Worm (Caenorhabditis elegans) whole organism, L3 larva: Measurements from ENCODE around the gene srg-69.

ENCODE experiments used
- R02D3.7 ChIP-seq: fragments of 150-350 bp; optimal IDR thresholded peaks from 2 replicates; lab custom pipeline; 2014; ENCODE audit warnings: missing biosample characterization, missing genetic modification characterization
- ZK546.5 ChIP-seq: sonication (generic microtip); optimal IDR thresholded peaks from 2 replicates; lab custom pipeline; 2017; ENCODE audit warnings: missing biosample characterization, missing genetic modification characterization
- aly-2 ChIP-seq: fragments of 150-350 bp; optimal IDR thresholded peaks from 2 replicates; lab custom pipeline; 2014; ENCODE audit warnings: missing biosample characterization, missing genetic modification characterization
- ama-1 ChIP-seq: fragments of 150-350 bp; optimal IDR thresholded peaks from 2 replicates; lab custom pipeline; 2018
- ceh-16 ChIP-seq: sonication (generic microtip); optimal IDR thresholded peaks from 2 replicates; lab custom pipeline; 2017; ENCODE audit warnings: missing biosample characterization, missing genetic modification characterization
- ceh-28 ChIP-seq: fragments of 150-350 bp; optimal IDR thresholded peaks from 2 replicates; lab custom pipeline; 2014; ENCODE audit warnings: missing biosample characterization, missing genetic modification reagents, missing genetic modification characterization
- ceh-82 ChIP-seq: fragments of 150-350 bp; optimal IDR thresholded peaks from 2 replicates; lab custom pipeline; 2014; ENCODE audit warnings: missing biosample characterization, missing genetic modification characterization
- ceh-9 ChIP-seq: sonication (generic microtip); optimal IDR thresholded peaks from 2 replicates; lab custom pipeline; 2018; ENCODE audit warnings: missing biosample characterization, missing genetic modification characterization
- daf-12 ChIP-seq: fragments of 150-350 bp; optimal IDR thresholded peaks from 2 replicates; lab custom pipeline; 2014; ENCODE audit warnings: missing biosample characterization, missing genetic modification reagents, missing genetic modification characterization
- egl-27 ChIP-seq: sonication (generic microtip); optimal IDR thresholded peaks from 4 replicates; lab custom pipeline; 2017; ENCODE audit warnings: missing biosample characterization, missing genetic modification reagents, missing genetic modification characterization
- egl-5 ChIP-seq: fragments of 150-350 bp; optimal IDR thresholded peaks from 2 replicates; lab custom pipeline; 2017; ENCODE audit warnings: missing biosample characterization, missing genetic modification reagents, missing genetic modification characterization, inconsistent platforms
- elt-1 ChIP-seq: fragments of 150-350 bp; optimal IDR thresholded peaks from 2 replicates; lab custom pipeline; 2014; ENCODE audit warnings: missing biosample characterization, missing genetic modification characterization
- elt-2 ChIP-seq: sonication (generic microtip); optimal IDR thresholded peaks from 2 replicates; lab custom pipeline; 2016; ENCODE audit warnings: missing genetic modification reagents, mild to moderate bottlenecking, missing genetic modification characterization, missing compliant biosample characterization
- elt-3 ChIP-seq, 3 experiments: fragments of 150-350 bp in 1 of 3; sonication (generic microtip) in 2 of 3; optimal IDR thresholded peaks; 2 replicates in 2 of 3; 4 replicates in 1 of 3; lab custom pipeline; 2014 to 2017; ENCODE audit warnings: missing biosample characterization in 3 of 3, missing genetic modification characterization in 3 of 3
- eor-1 ChIP-seq, 2 experiments: fragments of 150-350 bp; optimal IDR thresholded peaks; 2 replicates each; lab custom pipeline; 2014 to 2018; ENCODE audit warnings: missing biosample characterization in 2 of 2, missing genetic modification characterization in 2 of 2
- fkh-10 ChIP-seq: sonication (generic microtip); optimal IDR thresholded peaks from 2 replicates; lab custom pipeline; 2017; ENCODE audit warnings: missing biosample characterization, missing genetic modification reagents, missing genetic modification characterization
- fkh-2 ChIP-seq: fragments of 150-350 bp; optimal IDR thresholded peaks from 2 replicates; lab custom pipeline; 2014; ENCODE audit warnings: missing biosample characterization, missing genetic modification reagents, missing genetic modification characterization
- fos-1 ChIP-seq: fragments of 150-350 bp; optimal IDR thresholded peaks from 2 replicates; lab custom pipeline; 2014; ENCODE audit warnings: missing biosample characterization, missing genetic modification characterization
- hmg-11 ChIP-seq: sonication (generic microtip); optimal IDR thresholded peaks from 2 replicates; lab custom pipeline; 2016; ENCODE audit warnings: missing genetic modification characterization, missing compliant biosample characterization
- jun-1 ChIP-seq: fragments of 150-350 bp; optimal IDR thresholded peaks from 2 replicates; lab custom pipeline; 2014; ENCODE audit warnings: missing biosample characterization, missing genetic modification reagents, missing genetic modification characterization
- lin-15B ChIP-seq: fragments of 150-350 bp; optimal IDR thresholded peaks from 2 replicates; lab custom pipeline; 2014; ENCODE audit warnings: missing biosample characterization, missing genetic modification characterization
- lin-39 ChIP-seq: fragments of 150-350 bp; optimal IDR thresholded peaks from 2 replicates; lab custom pipeline; 2018; ENCODE audit warnings: missing biosample characterization, missing genetic modification reagents, missing genetic modification characterization
- lsy-12 ChIP-seq: sonication (generic microtip); optimal IDR thresholded peaks from 2 replicates; lab custom pipeline; 2016; ENCODE audit warnings: mild to moderate bottlenecking, missing genetic modification characterization, missing compliant biosample characterization
- mdl-1 ChIP-seq: fragments of 150-350 bp; optimal IDR thresholded peaks from 2 replicates; lab custom pipeline; 2014; ENCODE audit warnings: missing biosample characterization, missing genetic modification characterization
- mml-1 ChIP-seq: fragments of 150-350 bp; sonication (generic microtip); optimal IDR thresholded peaks from 3 replicates; lab custom pipeline; 2014; ENCODE audit warnings: missing biosample characterization, missing genetic modification characterization
- nfya-1 ChIP-seq: sonication (generic microtip); optimal IDR thresholded peaks from 2 replicates; lab custom pipeline; 2017; ENCODE audit warnings: missing genetic modification characterization, mild to moderate bottlenecking, missing compliant biosample characterization, antibody characterized with exemption, moderate library complexity; ENCODE audit not compliant: insufficient read depth
- nhr-11 ChIP-seq: fragments of 150-350 bp; optimal IDR thresholded peaks from 2 replicates; lab custom pipeline; 2014; ENCODE audit warnings: missing biosample characterization, missing genetic modification characterization
- nhr-12 ChIP-seq: fragments of 150-350 bp; optimal IDR thresholded peaks from 2 replicates; lab custom pipeline; 2014; ENCODE audit warnings: missing biosample characterization, missing genetic modification characterization
- nhr-23 ChIP-seq: fragments of 150-350 bp; optimal IDR thresholded peaks from 2 replicates; lab custom pipeline; 2014; ENCODE audit warnings: missing biosample characterization, missing genetic modification reagents, missing genetic modification characterization
- nhr-237 ChIP-seq: fragments of 150-350 bp; optimal IDR thresholded peaks from 2 replicates; lab custom pipeline; 2014; ENCODE audit warnings: missing biosample characterization, missing genetic modification characterization
- nhr-25 ChIP-seq: sonication (generic microtip); optimal IDR thresholded peaks from 2 replicates; lab custom pipeline; 2017; ENCODE audit warnings: missing biosample characterization, missing genetic modification characterization
- nhr-28 ChIP-seq: fragments of 150-350 bp; optimal IDR thresholded peaks from 2 replicates; lab custom pipeline; 2014; ENCODE audit warnings: missing biosample characterization, missing genetic modification characterization
- nhr-43 ChIP-seq: sonication (generic microtip); optimal IDR thresholded peaks from 2 replicates; lab custom pipeline; 2016; ENCODE audit warnings: mild to moderate bottlenecking, missing genetic modification characterization, missing compliant biosample characterization; ENCODE audit not compliant: poor library complexity, severe bottlenecking
- nhr-67 ChIP-seq: fragments of 150-350 bp; optimal IDR thresholded peaks from 2 replicates; lab custom pipeline; 2014; ENCODE audit warnings: missing biosample characterization, missing genetic modification characterization
- nhr-76 ChIP-seq: fragments of 150-350 bp; sonication (generic microtip); optimal IDR thresholded peaks from 5 replicates; lab custom pipeline; 2014; ENCODE audit warnings: missing biosample characterization, missing genetic modification characterization
- nhr-77 ChIP-seq: fragments of 150-350 bp; optimal IDR thresholded peaks from 2 replicates; lab custom pipeline; 2014; ENCODE audit warnings: missing biosample characterization, missing genetic modification characterization
- pha-4 ChIP-seq: fragments of 150-350 bp; optimal IDR thresholded peaks from 2 replicates; lab custom pipeline; 2014; ENCODE audit warnings: missing biosample characterization, missing genetic modification reagents, missing genetic modification characterization
- pqm-1 ChIP-seq: fragments of 150-350 bp; optimal IDR thresholded peaks from 2 replicates; lab custom pipeline; 2017; ENCODE audit warnings: missing biosample characterization, missing genetic modification characterization, inconsistent platforms
- sea-2 ChIP-seq: fragments of 150-350 bp; sonication (generic microtip); optimal IDR thresholded peaks from 4 replicates; lab custom pipeline; 2014; ENCODE audit warnings: missing biosample characterization, missing genetic modification reagents, missing genetic modification characterization
- skn-1 ChIP-seq: fragments of 150-350 bp; optimal IDR thresholded peaks from 2 replicates; lab custom pipeline; 2014; ENCODE audit warnings: missing biosample characterization, missing genetic modification characterization
- snpc-4 ChIP-seq: fragments of 150-350 bp; optimal IDR thresholded peaks from 2 replicates; lab custom pipeline; 2014; ENCODE audit warnings: missing biosample characterization, missing genetic modification characterization
- tbx-2 ChIP-seq: sonication (generic microtip); optimal IDR thresholded peaks from 2 replicates; lab custom pipeline; 2016; ENCODE audit warnings: mild to moderate bottlenecking, missing genetic modification characterization, missing compliant biosample characterization
- unc-39 ChIP-seq: sonication (generic microtip); optimal IDR thresholded peaks from 4 replicates; lab custom pipeline; 2017; ENCODE audit warnings: missing biosample characterization, missing genetic modification characterization
- unc-62 ChIP-seq: fragments of 150-350 bp; sonication (generic microtip); optimal IDR thresholded peaks from 4 replicates; lab custom pipeline; 2014; ENCODE audit warnings: missing biosample characterization, missing genetic modification reagents, missing genetic modification characterization
- zag-1 ChIP-seq: fragments of 150-350 bp; optimal IDR thresholded peaks from 2 replicates; lab custom pipeline; 2014; ENCODE audit warnings: missing biosample characterization, missing genetic modification characterization
- ztf-11 ChIP-seq: fragments of 150-350 bp; optimal IDR thresholded peaks from 2 replicates; lab custom pipeline; 2014; ENCODE audit warnings: missing biosample characterization, missing genetic modification characterization
- ztf-4 ChIP-seq: fragments of 150-350 bp; optimal IDR thresholded peaks from 2 replicates; lab custom pipeline; 2014; ENCODE audit warnings: missing biosample characterization, missing genetic modification characterization

srg-69 gene

ce11 chrII:5321718-5322286 lies 33.7 kb upstream of the srg-69 start:
- TF ChIP-seq nhr-28 (tag; lab: Kevin White, UChicago) (no peak), nhr-23 (peak; percentile 77), fos-1 (peak; percentile 8), nfya-1 (tag; lab: Kevin White, UChicago) (peak; percentile 21), ceh-16 (tag; lab: Kevin White, UChicago) (no peak), fkh-2 (tag; lab: Kevin White, UChicago) (no peak), ceh-28 (tag; lab: Kevin White, UChicago) (peak; percentile 45), unc-62 (GFP tag; lab: Kevin White, UChicago) (no peak), aly-2 (tag; lab: Kevin White, UChicago) (no peak), ztf-4 (no peak), unc-39 (tag; lab: Kevin White, UChicago) (no peak), skn-1 (tag; lab: Kevin White, UChicago) (no peak), eor-1 (tag; optimal IDR thresholded peaks at IDR 0.05; lab: Kevin White, UChicago) (no peak), fkh-10 (GFP tag; lab: Kevin White, UChicago) (no peak), sea-2 (GFP tag; lab: Kevin White, UChicago) (no peak), mml-1 (tag; lab: Kevin White, UChicago) (no peak), ZK546.5 (tag; lab: Kevin White, UChicago) (no peak), daf-12 (tag; lab: Kevin White, UChicago) (no peak), nhr-12 (no peak), ama-1 (lab: Kevin White, UChicago) (no peak), pqm-1 (tag; lab: Kevin White, UChicago) (peak; percentile 25), hmg-11 (tag; lab: Kevin White, UChicago) (no peak), lin-39 (no peak), elt-3 (tag; optimal IDR thresholded peaks at IDR 0.05; lab: Kevin White, UChicago) (peak in 2 of 3 experiments; percentile 46 to 94), nhr-77 (no peak), nhr-25 (tag; lab: Kevin White, UChicago) (peak; percentile 79), nhr-43 (peak; percentile 89), nhr-67 (tag; lab: Kevin White, UChicago) (no peak), R02D3.7 (tag; lab: Kevin White, UChicago) (peak; percentile 6), snpc-4 (tag; lab: Kevin White, UChicago) (no peak), nhr-11 (tag; lab: Kevin White, UChicago) (no peak), nhr-237 (tag; lab: Kevin White, UChicago) (no peak), ceh-9 (tag; lab: Kevin White, UChicago) (no peak), egl-5 (tag; lab: Kevin White, UChicago) (no peak), zag-1 (tag; lab: Kevin White, UChicago) (no peak), ztf-11 (tag; lab: Kevin White, UChicago) (no peak), mdl-1 (tag; lab: Kevin White, UChicago) (no peak), lsy-12 (tag; lab: Kevin White, UChicago) (peak; percentile 83), tbx-2 (tag; lab: Kevin White, UChicago) (peak; percentile 45), pha-4 (tag; lab: Kevin White, UChicago) (peak; percentile 74), elt-1 (tag; lab: Kevin White, UChicago) (peak; percentile 33), nhr-76 (no peak), ceh-82 (tag; lab: Kevin White, UChicago) (no peak), elt-2 (tag; lab: Kevin White, UChicago) (peak; percentile 80), egl-27 (no peak), jun-1 (tag; lab: Kevin White, UChicago) (peak; percentile 82), lin-15B (tag; lab: Kevin White, UChicago) (no peak)
